Worm (Caenorhabditis elegans) whole organism, mixed stage, embryonic: Measurements from ENCODE around the gene F58H1.7.

Experiments
- ceh-39 ChIP-seq: fragments of 150-350 bp; optimal IDR thresholded peaks from 2 replicates; lab custom pipeline; 2014; ENCODE audit warnings: missing biosample characterization, missing genetic modification characterization
- elt-3 ChIP-seq: fragments of 150-350 bp; optimal IDR thresholded peaks from 2 replicates; lab custom pipeline; 2014; ENCODE audit warnings: missing biosample characterization, missing genetic modification characterization
- lin-13 ChIP-seq: fragments of 150-350 bp; optimal IDR thresholded peaks from 2 replicates; lab custom pipeline; 2014; ENCODE audit warnings: missing biosample characterization, missing genetic modification characterization
- mep-1 ChIP-seq: fragments of 150-350 bp; optimal IDR thresholded peaks from 2 replicates; lab custom pipeline; 2017; ENCODE audit warnings: missing biosample characterization, missing genetic modification reagents, missing genetic modification characterization, inconsistent platforms
- mls-2 ChIP-seq: sonication (generic microtip); optimal IDR thresholded peaks from 2 replicates; lab custom pipeline; 2016; ENCODE audit warnings: mild to moderate bottlenecking, missing genetic modification characterization, moderate library complexity, missing compliant biosample characterization
- pha-4 ChIP-seq: fragments of 150-350 bp; optimal IDR thresholded peaks from 2 replicates; lab custom pipeline; 2018; ENCODE audit warnings: missing biosample characterization, missing genetic modification reagents, missing genetic modification characterization
- sem-2 ChIP-seq: fragments of 200-800 bp; sonication (Bioruptor generic); optimal IDR thresholded peaks from 2 replicates; lab custom pipeline; 2018; ENCODE audit warnings: mild to moderate bottlenecking, missing genetic modification characterization, missing compliant biosample characterization
- snpc-4 ChIP-seq: fragments of 150-350 bp; optimal IDR thresholded peaks from 2 replicates; lab custom pipeline; 2014; ENCODE audit warnings: missing biosample characterization, missing genetic modification characterization
- unc-39 ChIP-seq: fragments of 150-350 bp; optimal IDR thresholded peaks from 2 replicates; lab custom pipeline; 2014; ENCODE audit warnings: missing biosample characterization, missing genetic modification characterization
- unc-62 ChIP-seq: fragments of 150-350 bp; optimal IDR thresholded peaks from 2 replicates; lab custom pipeline; 2014; ENCODE audit warnings: missing biosample characterization, missing genetic modification reagents, missing genetic modification characterization
- ztf-11 ChIP-seq: fragments of 150-350 bp; optimal IDR thresholded peaks from 2 replicates; lab custom pipeline; 2014; ENCODE audit warnings: missing biosample characterization, missing genetic modification characterization

ce11 chrV:11953621-11954020, 11.0 kb downstream of the F58H1.7 start:
- no peak for TF ChIP-seq unc-62 (GFP tag; lab: Kevin White, UChicago)
- no peak for TF ChIP-seq ztf-11 (tag; lab: Kevin White, UChicago)
- no peak for TF ChIP-seq unc-39 (tag; lab: Kevin White, UChicago)
- no peak for TF ChIP-seq elt-3 (tag; lab: Kevin White, UChicago)
- TF ChIP-seq snpc-4 (tag; lab: Kevin White, UChicago): no peak
- TF ChIP-seq lin-13 (tag; lab: Kevin White, UChicago): no peak
- TF ChIP-seq ceh-39 (tag; lab: Kevin White, UChicago): no peak
- no peak for TF ChIP-seq pha-4
- TF ChIP-seq sem-2: no peak
- TF ChIP-seq mls-2 (tag; lab: Kevin White, UChicago): no peak
- no peak for TF ChIP-seq mep-1 (tag; lab: Kevin White, UChicago)
